Worm (Caenorhabditis elegans) whole organism, early embryonic: Measurements from ENCODE around the gene nhr-34.

Experiments
- B0310.2 ChIP-seq: sonication (generic microtip); optimal IDR thresholded peaks from 2 replicates; lab custom pipeline; 2016; ENCODE audit warnings: mild to moderate bottlenecking, missing genetic modification characterization, missing compliant biosample characterization
- F13C5.2 ChIP-seq: sonication (generic microtip); optimal IDR thresholded peaks from 2 replicates; lab custom pipeline; 2017; ENCODE audit warnings: mild to moderate bottlenecking, missing genetic modification characterization, inconsistent platforms, missing compliant biosample characterization
- aly-1 ChIP-seq: sonication (generic microtip); optimal IDR thresholded peaks from 2 replicates; lab custom pipeline; 2016; ENCODE audit warnings: missing genetic modification characterization, missing compliant biosample characterization
- ama-1 ChIP-seq: fragments of 150-350 bp; optimal IDR thresholded peaks from 2 replicates; lab custom pipeline; 2014
- ceh-13 ChIP-seq: fragments of 200-800 bp; sonication (Bioruptor generic); optimal IDR thresholded peaks from 2 replicates; lab custom pipeline; 2018; ENCODE audit warnings: mild to moderate bottlenecking, missing genetic modification characterization, missing compliant biosample characterization
- ceh-36 ChIP-seq: sonication (generic microtip); optimal IDR thresholded peaks from 2 replicates; lab custom pipeline; 2016; ENCODE audit warnings: missing genetic modification characterization, inconsistent platforms, missing compliant biosample characterization
- ets-7 ChIP-seq: sonication (generic microtip); optimal IDR thresholded peaks from 2 replicates; lab custom pipeline; 2016; ENCODE audit warnings: missing genotype, missing genetic modification characterization, missing compliant biosample characterization
- flt-1 ChIP-seq: fragments of 200-800 bp; sonication (Bioruptor generic); IDR thresholded peaks from 2 replicates; pipeline ENCODE4 v1.3.6; 2022; ENCODE audit warnings: missing genetic modification characterization, missing compliant biosample characterization
- hmbx-1 ChIP-seq: sonication (generic microtip); optimal IDR thresholded peaks from 2 replicates; lab custom pipeline; 2016; ENCODE audit warnings: mild to moderate bottlenecking, missing genetic modification characterization, missing compliant biosample characterization
- hmg-4 ChIP-seq: fragments of 200-800 bp; sonication (Bioruptor generic); optimal IDR thresholded peaks from 2 replicates; lab custom pipeline; 2018; ENCODE audit warnings: mild to moderate bottlenecking, missing genetic modification characterization, missing compliant biosample characterization
- hnd-1 ChIP-seq: sonication (generic microtip); optimal IDR thresholded peaks from 2 replicates; lab custom pipeline; 2016; ENCODE audit warnings: missing genetic modification characterization, missing compliant biosample characterization
- pes-1 ChIP-seq: fragments of 200-800 bp; sonication (Bioruptor generic); IDR thresholded peaks from 2 replicates; pipeline ENCODE4 v1.3.6; 2022; ENCODE audit warnings: missing genetic modification reagents, missing genetic modification characterization, missing compliant biosample characterization
- scrt-1 ChIP-seq: fragments of 200-800 bp; sonication (Bioruptor generic); IDR thresholded peaks from 2 replicates; pipeline ENCODE4 v1.3.6; 2022; ENCODE audit warnings: missing genetic modification characterization, missing compliant biosample characterization
- sea-1 ChIP-seq: fragments of 200-800 bp; sonication (Bioruptor generic); conservative IDR thresholded peaks from 2 replicates; pipeline ENCODE4 v1.3.6; 2022; ENCODE audit warnings: missing genetic modification characterization, missing compliant biosample characterization
- tbx-11 ChIP-seq: fragments of 200-800 bp; sonication (Bioruptor generic); IDR thresholded peaks from 2 replicates; pipeline ENCODE4 v1.3.6; 2022; ENCODE audit warnings: missing genetic modification characterization, missing compliant biosample characterization
- tbx-37 ChIP-seq: fragments of 200-800 bp; sonication (Bioruptor generic); conservative IDR thresholded peaks from 2 replicates; pipeline ENCODE4 v1.3.6; 2022; ENCODE audit warnings: missing genetic modification reagents, missing genetic modification characterization, missing compliant biosample characterization
- tra-4 ChIP-seq: sonication (generic microtip); optimal IDR thresholded peaks from 2 replicates; lab custom pipeline; 2017; ENCODE audit warnings: missing genetic modification characterization, missing compliant biosample characterization

Gene nhr-34

ce11 chrIV:9633889-9634288, 41.6 kb downstream of the nhr-34 start:
- TF ChIP-seq hnd-1 (tag; lab: Kevin White, UChicago): no peak
- TF ChIP-seq F13C5.2 (tag; lab: Kevin White, UChicago): no peak
- TF ChIP-seq tbx-11 (GFP tag; lab: Robert Waterston, UW): no peak
- no peak for TF ChIP-seq tra-4 (tag; lab: Kevin White, UChicago)
- TF ChIP-seq flt-1 (GFP tag; lab: Robert Waterston, UW): no peak
- TF ChIP-seq ama-1 (lab: Kevin White, UChicago): no peak
- no peak for TF ChIP-seq tbx-37 (GFP tag; lab: Robert Waterston, UW)
- no peak for TF ChIP-seq pes-1
- no peak for TF ChIP-seq hmbx-1 (tag; lab: Kevin White, UChicago)
- no peak for TF ChIP-seq ceh-36
- no peak for TF ChIP-seq scrt-1 (GFP tag; lab: Robert Waterston, UW)
- no peak for TF ChIP-seq B0310.2 (tag; lab: Kevin White, UChicago)
- no peak for TF ChIP-seq aly-1 (tag; lab: Kevin White, UChicago)
- TF ChIP-seq hmg-4: no peak
- TF ChIP-seq ceh-13 (GFP tag; lab: Kevin White, UChicago): no peak
- no peak for TF ChIP-seq ets-7

ce11 chrIV:9632966-9633494, 42.4 kb downstream of the nhr-34 start:
- TF ChIP-seq pes-1: no peak
- TF ChIP-seq sea-1 (GFP tag; lab: Robert Waterston, UW): no peak
- TF ChIP-seq hmbx-1 (tag; lab: Kevin White, UChicago): no peak
- no peak for TF ChIP-seq ets-7
- no peak for TF ChIP-seq hmg-4
- TF ChIP-seq tra-4 (tag; lab: Kevin White, UChicago): no peak
- no peak for TF ChIP-seq flt-1 (GFP tag; lab: Robert Waterston, UW)
- no peak for TF ChIP-seq F13C5.2 (tag; lab: Kevin White, UChicago)
- no peak for TF ChIP-seq tbx-11 (GFP tag; lab: Robert Waterston, UW)
- no peak for TF ChIP-seq B0310.2 (tag; lab: Kevin White, UChicago)
- TF ChIP-seq scrt-1 (GFP tag; lab: Robert Waterston, UW): no peak
- TF ChIP-seq ceh-13 (GFP tag; lab: Kevin White, UChicago): no peak

ce11 chrIV:9632094-9632493, 43.4 kb downstream of the nhr-34 start:
- TF ChIP-seq ceh-13 (GFP tag; lab: Kevin White, UChicago) (no peak), aly-1 (tag; lab: Kevin White, UChicago) (no peak), hnd-1 (tag; lab: Kevin White, UChicago) (no peak), hmg-4 (no peak), tra-4 (tag; lab: Kevin White, UChicago) (no peak), F13C5.2 (tag; lab: Kevin White, UChicago) (no peak), sea-1 (GFP tag; lab: Robert Waterston, UW) (no peak), flt-1 (GFP tag; lab: Robert Waterston, UW) (no peak), hmbx-1 (tag; lab: Kevin White, UChicago) (no peak), ceh-36 (no peak), ama-1 (lab: Kevin White, UChicago) (no peak), pes-1 (no peak), B0310.2 (tag; lab: Kevin White, UChicago) (no peak), scrt-1 (GFP tag; lab: Robert Waterston, UW) (no peak), ets-7 (no peak), tbx-11 (GFP tag; lab: Robert Waterston, UW) (no peak), tbx-37 (GFP tag; lab: Robert Waterston, UW) (no peak)

- TF ChIP-seq tbx-37 (GFP tag; lab: Robert Waterston, UW): no peak
- no peak for TF ChIP-seq flt-1 (GFP tag; lab: Robert Waterston, UW)
- no peak for TF ChIP-seq hmg-4
- TF ChIP-seq B0310.2 (tag; lab: Kevin White, UChicago): no peak
Measured at ce11 chrIV:9631579-9631978, 43.9 kb downstream of the nhr-34 start.

- TF ChIP-seq ceh-36: no peak
- no peak for TF ChIP-seq aly-1 (tag; lab: Kevin White, UChicago)
- TF ChIP-seq scrt-1 (GFP tag; lab: Robert Waterston, UW): no peak
- TF ChIP-seq pes-1: no peak
- TF ChIP-seq sea-1 (GFP tag; lab: Robert Waterston, UW): no peak
- no peak for TF ChIP-seq ama-1 (lab: Kevin White, UChicago)
- TF ChIP-seq B0310.2 (tag; lab: Kevin White, UChicago): no peak
- TF ChIP-seq tra-4 (tag; lab: Kevin White, UChicago): no peak
- TF ChIP-seq flt-1 (GFP tag; lab: Robert Waterston, UW): no peak
- TF ChIP-seq hmbx-1 (tag; lab: Kevin White, UChicago): no peak
- TF ChIP-seq tbx-11 (GFP tag; lab: Robert Waterston, UW): no peak
- no peak for TF ChIP-seq F13C5.2 (tag; lab: Kevin White, UChicago)
- TF ChIP-seq hnd-1 (tag; lab: Kevin White, UChicago): no peak
- no peak for TF ChIP-seq tbx-37 (GFP tag; lab: Robert Waterston, UW)
- TF ChIP-seq ceh-13 (GFP tag; lab: Kevin White, UChicago): no peak
Measured at ce11 chrIV:9627033-9627432, 48.4 kb downstream of the nhr-34 start.

- TF ChIP-seq flt-1 (GFP tag; lab: Robert Waterston, UW): no peak
- TF ChIP-seq B0310.2 (tag; lab: Kevin White, UChicago): no peak
- TF ChIP-seq ceh-13 (GFP tag; lab: Kevin White, UChicago): no peak
- TF ChIP-seq F13C5.2 (tag; lab: Kevin White, UChicago): no peak
- TF ChIP-seq hmbx-1 (tag; lab: Kevin White, UChicago): no peak
- TF ChIP-seq tbx-37 (GFP tag; lab: Robert Waterston, UW): no peak
Measured at ce11 chrIV:9625829-9626228, 49.6 kb downstream of the nhr-34 start.

ce11 chrIV:9624977-9625376, 50.5 kb downstream of the nhr-34 start, which contains the start of gene W09C2.10:
W09C2.10 (minus strand) TSS chrIV:9625077.
- TF ChIP-seq ama-1 (lab: Kevin White, UChicago) (no peak), tbx-37 (GFP tag; lab: Robert Waterston, UW) (no peak), ceh-36 (no peak), aly-1 (tag; lab: Kevin White, UChicago) (no peak), B0310.2 (tag; lab: Kevin White, UChicago) (no peak), flt-1 (GFP tag; lab: Robert Waterston, UW) (no peak), ets-7 (no peak)
